Worm (Caenorhabditis elegans): ENCODE data around the gene T25E12.6.

T25E12.6 gene

ce11 chrV:16746231-16746990, 4.2 kb downstream of the T25E12.6 start, which contains the start of gene gyg-2:
Gene gyg-2 (minus strand): TSS chrV:16746258.
- no peak for TF ChIP-seq elt-3 (tag; optimal IDR thresholded peaks at IDR 0.05)
- no peak for TF ChIP-seq sea-2 (GFP tag; optimal IDR thresholded peaks at IDR 0.05)
- no peak for TF ChIP-seq skn-1 (tag; optimal IDR thresholded peaks at IDR 0.05)
- no peak for TF ChIP-seq eor-1 (tag; optimal IDR thresholded peaks at IDR 0.05)
- no peak for TF ChIP-seq nhr-76 (tag; optimal IDR thresholded peaks at IDR 0.05)
- TF ChIP-seq elt-1 (tag; optimal IDR thresholded peaks at IDR 0.05) = no peak
- TF ChIP-seq lin-39 (tag; optimal IDR thresholded peaks at IDR 0.05) = no peak
- no peak for TF ChIP-seq unc-62 (GFP tag; optimal IDR thresholded peaks at IDR 0.05)
- no peak for TF ChIP-seq ceh-82 (tag; optimal IDR thresholded peaks at IDR 0.05)
- no peak for TF ChIP-seq nhr-12 (tag; optimal IDR thresholded peaks at IDR 0.05)
- no peak for TF ChIP-seq hmg-11 (tag; optimal IDR thresholded peaks at IDR 0.05)
- TF ChIP-seq unc-39 (tag; optimal IDR thresholded peaks at IDR 0.05) = no peak
- TF ChIP-seq nhr-43 (tag; optimal IDR thresholded peaks at IDR 0.05; ENCODE audit: poor library complexity, severe bottlenecking) = no peak

ce11 chrV:16747031-16747672, 4.9 kb downstream of the T25E12.6 start, which contains the start of gene dkf-2:
Gene dkf-2 (plus strand): TSS chrV:16747622.
- no peak for TF ChIP-seq nhr-77 (tag; optimal IDR thresholded peaks at IDR 0.05)

DNA sequence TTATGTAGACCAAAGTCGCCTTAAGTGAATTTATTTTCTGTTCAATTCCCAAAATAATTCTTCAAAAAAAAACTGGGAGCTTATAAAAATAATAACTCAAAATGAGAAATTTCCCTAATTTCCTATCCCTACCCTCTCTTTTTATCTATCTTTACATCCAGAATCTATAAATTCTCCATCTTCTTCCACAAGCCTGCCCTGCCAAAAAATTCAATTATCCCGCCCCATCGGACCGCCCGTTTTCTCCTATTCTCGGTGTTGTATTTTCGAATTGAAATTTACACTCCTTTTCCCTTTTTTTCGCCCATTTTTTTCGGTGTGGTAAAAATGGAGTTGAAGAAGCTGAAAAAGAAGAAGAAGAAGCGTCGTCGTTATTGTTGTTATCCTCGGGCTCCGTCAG, 7.2 kb downstream of the T25E12.6 start:
- TF ChIP-seq nfya-1 (tag; optimal IDR thresholded peaks at IDR 0.05; ENCODE audit: insufficient read depth) (no peak), nhr-76 (tag; optimal IDR thresholded peaks at IDR 0.05) (no peak), nhr-237 (tag; optimal IDR thresholded peaks at IDR 0.05) (no peak), tbx-2 (tag; optimal IDR thresholded peaks at IDR 0.05) (no peak)

ce11 chrV:16752089-16753030, 10.1 kb downstream of the T25E12.6 start:
- no peak for TF ChIP-seq elt-1 (tag; optimal IDR thresholded peaks at IDR 0.05)
- no peak for TF ChIP-seq fos-1 (tag; optimal IDR thresholded peaks at IDR 0.05)
- no peak for TF ChIP-seq nhr-67 (tag; optimal IDR thresholded peaks at IDR 0.05)
- no peak for TF ChIP-seq pha-4 (tag; optimal IDR thresholded peaks at IDR 0.05)
- TF ChIP-seq elt-2 (tag; optimal IDR thresholded peaks at IDR 0.05) = no peak
- no peak for TF ChIP-seq ama-1 (optimal IDR thresholded peaks at IDR 0.05)
- peak; percentile 35 for TF ChIP-seq hmg-11 (tag; optimal IDR thresholded peaks at IDR 0.05)
- TF ChIP-seq zag-1 (tag; optimal IDR thresholded peaks at IDR 0.05) = no peak
- TF ChIP-seq ceh-82 (tag; optimal IDR thresholded peaks at IDR 0.05) = no peak
- TF ChIP-seq fkh-10 (GFP tag; optimal IDR thresholded peaks at IDR 0.05) = peak; percentile 27
- TF ChIP-seq skn-1 (tag; optimal IDR thresholded peaks at IDR 0.05) = no peak
- TF ChIP-seq ZK546.5 (tag; optimal IDR thresholded peaks at IDR 0.05) = no peak
- TF ChIP-seq nfya-1 (tag; optimal IDR thresholded peaks at IDR 0.05; ENCODE audit: insufficient read depth) = peak; percentile 21
- TF ChIP-seq jun-1 (tag; optimal IDR thresholded peaks at IDR 0.05) = no peak
- no peak for TF ChIP-seq unc-39 (tag; optimal IDR thresholded peaks at IDR 0.05)
- TF ChIP-seq nhr-11 (tag; optimal IDR thresholded peaks at IDR 0.05) = no peak
- no peak for TF ChIP-seq nhr-76 (tag; optimal IDR thresholded peaks at IDR 0.05)
- TF ChIP-seq ztf-11 (tag; optimal IDR thresholded peaks at IDR 0.05) = no peak

DNA sequence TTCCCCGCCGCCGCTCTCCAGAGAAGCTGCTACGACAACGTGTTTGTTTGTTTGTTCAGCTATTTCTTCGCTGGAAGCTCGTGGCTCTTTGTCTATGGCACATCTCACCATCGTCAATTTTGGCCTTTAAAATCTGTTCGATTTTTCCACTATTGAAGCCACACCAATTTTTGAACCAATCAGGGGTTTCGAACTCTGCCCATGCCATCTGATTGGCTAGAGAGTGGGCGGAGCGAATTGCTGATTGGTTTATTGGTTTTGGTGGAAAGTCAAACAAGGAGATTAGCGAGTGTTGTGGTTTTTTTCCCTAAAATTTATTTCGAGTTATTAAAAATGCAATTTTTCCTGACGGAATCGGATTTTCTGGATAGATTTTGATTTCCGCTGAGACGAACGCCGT, 13.9 kb downstream of the T25E12.6 start:
- TF ChIP-seq unc-62 (GFP tag; optimal IDR thresholded peaks at IDR 0.05) = no peak
- TF ChIP-seq nfya-1 (tag; optimal IDR thresholded peaks at IDR 0.05; ENCODE audit: insufficient read depth) = peak; percentile 75
- TF ChIP-seq nhr-12 (tag; optimal IDR thresholded peaks at IDR 0.05) = no peak
- TF ChIP-seq ceh-28 (tag; optimal IDR thresholded peaks at IDR 0.05) = no peak
